Worm (Caenorhabditis elegans) whole organism, young adult: Measurements from ENCODE around the gene Y38F1A.2.

ENCODE experiments used
- F23B12.7 ChIP-seq: sonication (generic microtip); optimal IDR thresholded peaks from 2 replicates; lab custom pipeline; 2017; ENCODE audit warnings: missing genetic modification characterization, mild to moderate bottlenecking, missing compliant biosample characterization, antibody characterized with exemption, moderate library complexity; ENCODE audit not compliant: insufficient read depth
- T26A5.8 ChIP-seq: sonication (generic microtip); optimal IDR thresholded peaks from 2 replicates; lab custom pipeline; 2016; ENCODE audit warnings: missing genetic modification characterization, missing compliant biosample characterization
- Y56A3A.18 ChIP-seq: fragments of 200-800 bp; sonication (Bioruptor generic); IDR thresholded peaks from 2 replicates; pipeline ENCODE4 v1.3.6; 2022; ENCODE audit warnings: missing genetic modification reagents, missing genetic modification characterization, missing compliant biosample characterization
- Y67H2A.10 ChIP-seq: fragments of 200-800 bp; sonication (Bioruptor generic); conservative IDR thresholded peaks from 2 replicates; pipeline ENCODE4 v1.3.6; 2022; ENCODE audit warnings: missing genetic modification reagents, missing genetic modification characterization, missing compliant biosample characterization
- atf-7 ChIP-seq: sonication (generic microtip); optimal IDR thresholded peaks from 2 replicates; lab custom pipeline; 2017; ENCODE audit warnings: mild to moderate bottlenecking, missing genetic modification characterization, missing compliant biosample characterization
- dox-1 ChIP-seq: fragments of 200-800 bp; sonication (Bioruptor generic); IDR thresholded peaks from 2 replicates; pipeline ENCODE4 v1.3.6; 2022; ENCODE audit warnings: missing genetic modification reagents, missing genetic modification characterization, missing compliant biosample characterization
- dpl-1 ChIP-seq: fragments of 150-350 bp; optimal IDR thresholded peaks from 2 replicates; lab custom pipeline; 2014; ENCODE audit warnings: missing biosample characterization, missing genetic modification reagents, missing genetic modification characterization
- egl-44 ChIP-seq: fragments of 200-800 bp; sonication (Bioruptor generic); IDR thresholded peaks from 2 replicates; pipeline ENCODE4 v1.3.6; 2022; ENCODE audit warnings: missing genetic modification reagents, missing genetic modification characterization, missing compliant biosample characterization
- fkh-3 ChIP-seq: sonication (generic microtip); optimal IDR thresholded peaks from 2 replicates; lab custom pipeline; 2016; ENCODE audit warnings: mild to moderate bottlenecking, missing genetic modification characterization, missing compliant biosample characterization
- pha-4 ChIP-seq: fragments of 150-350 bp; sonication (generic microtip); optimal IDR thresholded peaks from 2 replicates; lab custom pipeline; 2014; ENCODE audit warnings: missing biosample characterization, missing genetic modification reagents, missing genetic modification characterization
- snpc-4 ChIP-seq, 5 experiments: fragments of 150-350 bp in 1 of 5; sonication (generic microtip) in 4 of 5; optimal IDR thresholded peaks; 2 replicates each; lab custom pipeline; 2014 to 2018; ENCODE audit warnings: missing genetic modification characterization in 5 of 5, missing biosample characterization in 3 of 5, antibody characterized with exemption in 2 of 5, mild to moderate bottlenecking in 2 of 5, missing compliant biosample characterization in 2 of 5, missing genotype in 2 of 5, moderate library complexity in 2 of 5, missing genetic modification reagents in 1 of 5
- ztf-6 ChIP-seq: fragments of 200-800 bp; sonication (Bioruptor generic); IDR thresholded peaks from 2 replicates; pipeline ENCODE4 v1.3.6; 2022; ENCODE audit warnings: missing genetic modification reagents, missing genetic modification characterization, missing compliant biosample characterization

ce11 chrII:12935259-12935658 is 19.5 kb upstream of the Y38F1A.2 start, which contains the start of gene lips-9:
- TF ChIP-seq F23B12.7 (tag; lab: Kevin White, UChicago), result no peak
- no peak for TF ChIP-seq pha-4 (tag; lab: Kevin White, UChicago)
- TF ChIP-seq egl-44 (GFP tag; lab: Robert Waterston, UW), result no peak
- TF ChIP-seq snpc-4 (GFP tag; optimal IDR thresholded peaks at IDR 0.05; lab: Kevin White, UChicago), result no peak
- TF ChIP-seq snpc-4 (tag; optimal IDR thresholded peaks at IDR 0.05; lab: Kevin White, UChicago), result no peak
- no peak for TF ChIP-seq Y56A3A.18 (GFP tag; lab: Robert Waterston, UW)
- TF ChIP-seq T26A5.8 (tag; lab: Kevin White, UChicago), result no peak
- no peak for TF ChIP-seq ztf-6 (GFP tag; lab: Robert Waterston, UW)
- TF ChIP-seq atf-7 (tag; lab: Kevin White, UChicago), result no peak
- no peak for TF ChIP-seq Y67H2A.10 (GFP tag; lab: Robert Waterston, UW)
- TF ChIP-seq dpl-1 (GFP tag; lab: Kevin White, UChicago), result no peak
- TF ChIP-seq dox-1, result no peak
- TF ChIP-seq fkh-3 (tag; lab: Kevin White, UChicago), result no peak
